Fruit fly (Drosophila melanogaster) whole organism, embryonic: ENCODE measurements around the gene CG15553.

Experiments
- Asciz ChIP-seq: fragments of 200-800 bp; sonication (Bioruptor generic); optimal IDR thresholded peaks from 2 replicates; lab custom pipeline; 2017; ENCODE audit warnings: missing biosample characterization, mild to moderate bottlenecking, missing genetic modification characterization, missing genetic modification reagents
- Awh ChIP-seq: fragments of 200-800 bp; sonication (Bioruptor generic); IDR thresholded peaks from 2 replicates; pipeline ENCODE4, ENCODE4 v1.3.6; 2022; ENCODE audit warnings: missing biosample characterization, missing genetic modification characterization
- Blimp-1 ChIP-seq: fragments of 200-800 bp; sonication (Bioruptor generic); optimal IDR thresholded peaks from 3 replicates; lab custom pipeline; 2018; ENCODE audit warnings: missing biosample characterization, missing genetic modification characterization, mild to moderate bottlenecking, moderate library complexity, missing genetic modification reagents
- CG1024 ChIP-seq: fragments of 200-800 bp; sonication (Bioruptor generic); IDR thresholded peaks from 2 replicates; pipeline ENCODE4 v1.3.6; 2022; ENCODE audit warnings: missing biosample characterization, missing genetic modification characterization
- CG10274 ChIP-seq: fragments of 200-800 bp; sonication (Bioruptor generic); optimal IDR thresholded peaks from 3 replicates; lab custom pipeline; 2017; ENCODE audit warnings: missing biosample characterization, mild to moderate bottlenecking, missing genetic modification characterization
- CG10431 ChIP-seq: fragments of 200-800 bp; sonication (Bioruptor generic); optimal IDR thresholded peaks from 3 replicates; lab custom pipeline; 2018; ENCODE audit warnings: missing biosample characterization, mild to moderate bottlenecking, missing genetic modification characterization
- CG1792 ChIP-seq: fragments of 200-800 bp; sonication (Bioruptor generic); optimal IDR thresholded peaks from 2 replicates; lab custom pipeline; 2016; ENCODE audit warnings: missing biosample characterization, missing genetic modification characterization
- CG42726 ChIP-seq: fragments of 200-800 bp; sonication (Bioruptor generic); IDR thresholded peaks from 2 replicates; pipeline ENCODE4 v1.3.6; 2022; ENCODE audit warnings: missing biosample characterization, missing genetic modification characterization; ENCODE audit not compliant: partially characterized antibody
- CG4707 ChIP-seq: fragments of 200-800 bp; sonication (Bioruptor generic); optimal IDR thresholded peaks from 2 replicates; lab custom pipeline; 2018; ENCODE audit warnings: missing biosample characterization, mild to moderate bottlenecking, missing genetic modification characterization, moderate library complexity
- CG4730 ChIP-seq: fragments of 200-800 bp; sonication (Bioruptor generic); IDR thresholded peaks from 2 replicates; pipeline ENCODE4 v1.3.6; 2022; ENCODE audit warnings: missing biosample characterization, missing genetic modification characterization
- CG6791 ChIP-seq: fragments of 200-800 bp; sonication (Bioruptor generic); IDR thresholded peaks from 3 replicates; pipeline ENCODE4 v1.3.6; 2022; ENCODE audit warnings: missing biosample characterization, missing genetic modification characterization; ENCODE audit not compliant: partially characterized antibody
- CG7372 ChIP-seq: fragments of 200-800 bp; sonication (Bioruptor generic); IDR thresholded peaks from 2 replicates; pipeline ENCODE4 v1.3.6; 2022; ENCODE audit warnings: missing biosample characterization, missing genetic modification characterization
- CG7839 ChIP-seq: fragments of 200-800 bp; sonication (Bioruptor generic); optimal IDR thresholded peaks from 3 replicates; lab custom pipeline; 2018; ENCODE audit warnings: missing biosample characterization, mild to moderate bottlenecking, missing genetic modification characterization, moderate library complexity
- CG8388 ChIP-seq: fragments of 200-800 bp; sonication (Bioruptor generic); optimal IDR thresholded peaks from 2 replicates; lab custom pipeline; 2019; ENCODE audit warnings: missing biosample characterization, mild to moderate bottlenecking, missing genetic modification characterization, moderate library complexity
- CG8478 ChIP-seq: fragments of >200 bp; optimal IDR thresholded peaks from 2 replicates; lab custom pipeline; 2018
- CG8944 ChIP-seq: fragments of 200-800 bp; sonication (Bioruptor generic); optimal IDR thresholded peaks from 3 replicates; lab custom pipeline; 2016; ENCODE audit warnings: missing biosample characterization, missing genetic modification characterization
- D ChIP-seq, 2 experiments: fragments of 200-800 bp in 1 of 2; fragments of >200 bp in 1 of 2; sonication (Bioruptor generic) in 1 of 2; optimal IDR thresholded peaks; 2 replicates in 1 of 2; 3 replicates in 1 of 2; lab custom pipeline; 2017; ENCODE audit warnings: mild to moderate bottlenecking in 1 of 2, missing biosample characterization in 1 of 2, missing genetic modification characterization in 1 of 2, missing genetic modification reagents in 1 of 2
- Drgx ChIP-seq: fragments of 200-800 bp; sonication (Bioruptor generic); IDR thresholded peaks from 2 replicates; pipeline ENCODE4 v1.3.6; 2022; ENCODE audit warnings: missing biosample characterization, missing genetic modification characterization
- GATAe ChIP-seq: fragments of 200-800 bp; sonication (Bioruptor generic); conservative IDR thresholded peaks from 2 replicates; pipeline ENCODE4 v1.3.6; 2022; ENCODE audit warnings: missing biosample characterization, missing genetic modification characterization
- Gsc ChIP-seq: fragments of 200-800 bp; sonication (Bioruptor generic); IDR thresholded peaks from 2 replicates; pipeline ENCODE4 v1.3.6; 2022; ENCODE audit warnings: missing biosample characterization, missing genetic modification characterization
- Optix ChIP-seq: fragments of 200-800 bp; sonication (Bioruptor generic); IDR thresholded peaks from 3 replicates; pipeline ENCODE4 v1.3.6; 2022; ENCODE audit warnings: missing biosample characterization, missing genetic modification characterization
- Scr ChIP-seq: fragments of 200-800 bp; sonication (Bioruptor generic); IDR thresholded peaks from 2 replicates; pipeline ENCODE4 v1.3.6; 2022; ENCODE audit warnings: missing biosample characterization, missing genetic modification characterization; ENCODE audit not compliant: partially characterized antibody
- aop ChIP-seq: fragments of 200-800 bp; sonication (Bioruptor generic); IDR thresholded peaks from 2 replicates; pipeline ENCODE4 v1.3.6; 2022; ENCODE audit warnings: missing biosample characterization, missing genetic modification characterization
- bbx ChIP-seq: fragments of 200-800 bp; sonication (Bioruptor generic); IDR thresholded peaks from 2 replicates; pipeline ENCODE4 v1.3.6; 2022; ENCODE audit warnings: missing biosample characterization, missing genetic modification characterization; ENCODE audit not compliant: partially characterized antibody
- chinmo ChIP-seq: fragments of 200-800 bp; sonication (Bioruptor generic); IDR thresholded peaks from 4 replicates; pipeline ENCODE4 v1.3.6; 2022; ENCODE audit warnings: missing biosample characterization, missing genetic modification characterization; ENCODE audit not compliant: partially characterized antibody
- dimm ChIP-seq: fragments of 200-800 bp; sonication (Bioruptor generic); IDR thresholded peaks from 2 replicates; pipeline ENCODE4 v1.3.6; 2022; ENCODE audit warnings: missing biosample characterization, missing genetic modification characterization
- dmrt11E ChIP-seq: fragments of 200-800 bp; sonication (Bioruptor generic); optimal IDR thresholded peaks from 3 replicates; lab custom pipeline; 2018; ENCODE audit warnings: missing biosample characterization, mild to moderate bottlenecking, missing genetic modification characterization, moderate library complexity
- dpn ChIP-seq, 2 experiments: fragments of 200-800 bp; sonication (Bioruptor generic); optimal IDR thresholded peaks; 3 replicates each; lab custom pipeline; 2016; ENCODE audit warnings: missing biosample characterization in 2 of 2, missing genetic modification characterization in 2 of 2
- fd3F ChIP-seq: fragments of 200-800 bp; sonication (Bioruptor generic); optimal IDR thresholded peaks from 2 replicates; lab custom pipeline; 2018; ENCODE audit warnings: missing biosample characterization, mild to moderate bottlenecking, missing genetic modification characterization, moderate library complexity
- gfzf ChIP-seq: fragments of 200-800 bp; sonication (Bioruptor generic); optimal IDR thresholded peaks from 2 replicates; lab custom pipeline; 2016; ENCODE audit warnings: missing biosample characterization, mild to moderate bottlenecking, missing genetic modification characterization, moderate library complexity
- hb ChIP-seq: fragments of 200-800 bp; sonication (Bioruptor generic); IDR thresholded peaks from 3 replicates; pipeline ENCODE4 v1.3.6; 2022; ENCODE audit warnings: missing biosample characterization, missing genetic modification characterization; ENCODE audit not compliant: partially characterized antibody
- jing ChIP-seq: fragments of 200-800 bp; sonication (Bioruptor generic); optimal IDR thresholded peaks from 2 replicates; lab custom pipeline; 2018; ENCODE audit warnings: missing biosample characterization, mild to moderate bottlenecking, missing genetic modification characterization
- ken ChIP-seq: fragments of 200-800 bp; sonication (Bioruptor generic); IDR thresholded peaks from 3 replicates; pipeline ENCODE4 v1.3.6; 2022; ENCODE audit warnings: missing biosample characterization, missing genetic modification characterization
- lab ChIP-seq: fragments of 200-800 bp; sonication (Bioruptor generic); optimal IDR thresholded peaks from 3 replicates; lab custom pipeline; 2017; ENCODE audit warnings: missing biosample characterization, missing genetic modification characterization, mild to moderate bottlenecking, moderate library complexity, missing genetic modification reagents
- lbe ChIP-seq: fragments of 200-800 bp; sonication (Bioruptor generic); optimal IDR thresholded peaks from 2 replicates; lab custom pipeline; 2016; ENCODE audit warnings: missing biosample characterization, mild to moderate bottlenecking, missing genetic modification characterization
- lmd ChIP-seq: fragments of 200-800 bp; sonication (Bioruptor generic); IDR thresholded peaks from 2 replicates; pipeline ENCODE4 v1.3.6; 2022; ENCODE audit warnings: missing biosample characterization, missing genetic modification characterization
- nerfin-1 ChIP-seq: fragments of 200-800 bp; sonication (Bioruptor generic); optimal IDR thresholded peaks from 3 replicates; lab custom pipeline; 2019; ENCODE audit warnings: missing biosample characterization, mild to moderate bottlenecking, missing genetic modification characterization, moderate library complexity
- pb ChIP-seq: fragments of 200-800 bp; sonication (Bioruptor generic); optimal IDR thresholded peaks from 3 replicates; lab custom pipeline; 2016; ENCODE audit warnings: missing biosample characterization, missing genetic modification characterization
- pfk ChIP-seq: fragments of 200-800 bp; sonication (Bioruptor generic); optimal IDR thresholded peaks from 2 replicates; lab custom pipeline; 2018; ENCODE audit warnings: missing biosample characterization, mild to moderate bottlenecking, missing genetic modification characterization, moderate library complexity
- pho ChIP-seq: fragments of 200-800 bp; sonication (Bioruptor generic); optimal IDR thresholded peaks from 2 replicates; lab custom pipeline; 2016; ENCODE audit warnings: missing biosample characterization, missing genetic modification characterization
- pnt ChIP-seq: fragments of 200-800 bp; sonication (Bioruptor generic); optimal IDR thresholded peaks from 3 replicates; lab custom pipeline; 2016; ENCODE audit warnings: missing biosample characterization, missing genetic modification characterization
- psq ChIP-seq: fragments of 200-800 bp; sonication (Bioruptor generic); optimal IDR thresholded peaks from 2 replicates; lab custom pipeline; 2017; ENCODE audit warnings: missing biosample characterization, missing genetic modification characterization
- slou ChIP-seq: fragments of 200-800 bp; sonication (Bioruptor generic); optimal IDR thresholded peaks from 3 replicates; lab custom pipeline; 2016; ENCODE audit warnings: missing biosample characterization, missing genetic modification characterization
- ssp ChIP-seq: fragments of 200-800 bp; sonication (Bioruptor generic); IDR thresholded peaks from 2 replicates; pipeline ENCODE4 v1.3.6; 2022; ENCODE audit warnings: missing biosample characterization, missing genetic modification characterization
- trem ChIP-seq: fragments of 200-800 bp; optimal IDR thresholded peaks from 3 replicates; lab custom pipeline; 2019; ENCODE audit warnings: missing biosample characterization, mild to moderate bottlenecking, missing genetic modification characterization, moderate library complexity
- tup ChIP-seq: fragments of 200-800 bp; sonication (Bioruptor generic); optimal IDR thresholded peaks from 2 replicates; lab custom pipeline; 2016; ENCODE audit warnings: missing biosample characterization, mild to moderate bottlenecking, missing genetic modification characterization, moderate library complexity
- zen2 ChIP-seq: fragments of 200-800 bp; sonication (Bioruptor generic); IDR thresholded peaks from 3 replicates; pipeline ENCODE4 v1.3.6; 2022; ENCODE audit warnings: missing biosample characterization, missing genetic modification characterization; ENCODE audit not compliant: partially characterized antibody

Gene CG15553

DNA sequence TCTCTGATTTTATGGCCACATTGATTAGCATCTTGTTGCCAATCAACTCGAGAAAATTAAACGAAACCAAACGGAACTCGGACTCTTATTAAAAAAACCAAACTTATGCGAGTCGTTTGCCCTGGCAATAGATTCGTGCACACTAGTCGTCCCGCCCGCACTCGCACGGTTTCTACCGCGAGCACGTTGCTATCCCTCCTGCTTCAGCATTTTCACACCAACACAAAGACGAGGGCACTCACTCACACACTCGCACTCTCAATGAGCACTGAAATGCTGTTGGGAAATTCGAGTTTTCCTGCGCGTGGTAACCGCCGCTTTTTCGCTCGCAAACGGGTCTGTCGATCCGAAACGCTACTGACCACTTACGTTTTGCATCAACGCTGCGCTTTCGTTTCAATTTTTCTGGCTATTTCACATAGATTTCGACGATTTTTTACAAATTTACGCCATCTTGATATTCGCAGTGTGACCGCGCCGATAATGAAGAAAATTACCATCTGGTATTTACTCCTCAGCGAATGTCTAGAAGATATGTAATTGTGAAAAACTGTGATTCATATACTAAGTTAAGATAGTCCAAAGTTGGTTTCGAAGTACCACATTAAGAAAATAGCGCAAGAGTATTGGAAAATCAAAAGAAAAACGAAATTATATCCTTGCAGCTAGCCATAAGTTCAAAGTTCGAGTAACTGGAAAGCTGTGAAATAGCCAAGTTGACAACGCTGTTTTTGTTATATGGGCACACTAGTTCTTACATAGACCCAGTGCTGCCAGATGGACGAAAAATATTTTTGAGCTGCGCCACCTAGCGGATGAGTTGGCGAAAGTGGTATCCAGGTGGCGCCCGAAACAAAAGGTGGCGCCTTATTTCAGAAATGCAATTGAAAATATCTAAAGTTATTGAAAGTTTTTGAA, 40.0 kb downstream of the CG15553 start, which contains the start of gene dco (continued):
- TF ChIP-seq Blimp-1 (GFP tag; lab: Kevin White, UChicago) (peak; percentile 59), ssp (peak; percentile 82), Optix (GFP tag; lab: Robert Waterston, UW) (peak; percentile 69; the same call in 2 of the 3 replicates), trem (tag; lab: Kevin White, UChicago) (peak; percentile 87), D (optimal IDR thresholded peaks at IDR 0.05; lab: Kevin White, UChicago) (peak; percentile 90), D (GFP tag; optimal IDR thresholded peaks at IDR 0.05; lab: Kevin White, UChicago) (no peak), GATAe (GFP tag; lab: Robert Waterston, UW) (no peak), dpn (GFP tag; optimal IDR thresholded peaks at IDR 0.05; lab: Kevin White, UChicago) (peak; percentile 76 to 83), CG10274 (GFP tag; lab: Kevin White, UChicago) (peak; percentile 33), chinmo (GFP tag; lab: Robert Waterston, UW) (peak; percentile 80; the same call in 1 of the 4 replicates), lbe (peak; percentile 8), CG6791 (GFP tag; lab: Robert Waterston, UW) (0 out of 3 replicates have a peak, but pooled peaks have one; percentile 34), zen2 (GFP tag; lab: Robert Waterston, UW) (no peak), Drgx (no peak), fd3F (GFP tag; lab: Kevin White, UChicago) (peak; percentile 29), pb (GFP tag; lab: Kevin White, UChicago) (peak; percentile 13), CG4730 (peak; percentile 76), CG7839 (tag; lab: Kevin White, UChicago) (peak; percentile 80), pfk (GFP tag; lab: Kevin White, UChicago) (no peak), CG42726 (GFP tag; lab: Robert Waterston, UW) (peak; percentile 69; the same call in 1 of the 2 replicates), dmrt11E (tag; lab: Kevin White, UChicago) (peak; percentile 40), CG4707 (GFP tag; lab: Kevin White, UChicago) (no peak), CG8944 (GFP tag; lab: Kevin White, UChicago) (peak; percentile 93), CG8478 (lab: Kevin White, UChicago) (peak; percentile 93), lab (GFP tag; lab: Kevin White, UChicago) (peak; percentile 67), CG10431 (GFP tag; lab: Kevin White, UChicago) (no peak), CG1792 (peak; percentile 30), pho (GFP tag; lab: Kevin White, UChicago) (peak; percentile 22), psq (GFP tag; lab: Kevin White, UChicago) (no peak), Scr (no peak), nerfin-1 (tag; lab: Kevin White, UChicago) (no peak), aop (GFP tag; lab: Robert Waterston, UW) (0 out of 2 replicates have a peak, but pooled peaks have one; percentile 13), CG8388 (GFP tag; lab: Kevin White, UChicago) (no peak), Gsc (GFP tag; lab: Robert Waterston, UW) (peak; percentile 69), dimm (GFP tag; lab: Robert Waterston, UW) (no peak), Awh (peak; percentile 65), CG1024 (peak; percentile 75), tup (GFP tag; lab: Kevin White, UChicago) (no peak), hb (GFP tag; lab: Robert Waterston, UW) (no peak), ken (GFP tag; lab: Robert Waterston, UW) (peak; percentile 86), Asciz (GFP tag; lab: Kevin White, UChicago) (peak; percentile 8), slou (GFP tag; lab: Kevin White, UChicago) (peak; percentile 50), jing (peak; percentile 42), bbx (GFP tag; lab: Robert Waterston, UW) (0 out of 2 replicates have a peak, but pooled peaks have one; percentile 6), gfzf (GFP tag; lab: Kevin White, UChicago) (peak; percentile 93), pnt (GFP tag; lab: Kevin White, UChicago) (peak; percentile 90), lmd (GFP tag; lab: Robert Waterston, UW) (peak; percentile 88), CG7372 (peak; percentile 27; the same call in 1 of the 2 replicates)
